Worm (Caenorhabditis elegans) whole organism, early embryonic: ENCODE measurements around the gene H03E18.2.

Experiments used
- B0310.2 ChIP-seq: sonication (generic microtip); optimal IDR thresholded peaks from 2 replicates; lab custom pipeline; 2016; ENCODE audit warnings: mild to moderate bottlenecking, missing genetic modification characterization, missing compliant biosample characterization
- F13C5.2 ChIP-seq: sonication (generic microtip); optimal IDR thresholded peaks from 2 replicates; lab custom pipeline; 2017; ENCODE audit warnings: mild to moderate bottlenecking, missing genetic modification characterization, inconsistent platforms, missing compliant biosample characterization
- aly-1 ChIP-seq: sonication (generic microtip); optimal IDR thresholded peaks from 2 replicates; lab custom pipeline; 2016; ENCODE audit warnings: missing genetic modification characterization, missing compliant biosample characterization
- ama-1 ChIP-seq: fragments of 150-350 bp; optimal IDR thresholded peaks from 2 replicates; lab custom pipeline; 2014
- ceh-13 ChIP-seq: fragments of 200-800 bp; sonication (Bioruptor generic); optimal IDR thresholded peaks from 2 replicates; lab custom pipeline; 2018; ENCODE audit warnings: mild to moderate bottlenecking, missing genetic modification characterization, missing compliant biosample characterization
- ceh-36 ChIP-seq: sonication (generic microtip); optimal IDR thresholded peaks from 2 replicates; lab custom pipeline; 2016; ENCODE audit warnings: missing genetic modification characterization, inconsistent platforms, missing compliant biosample characterization
- ets-7 ChIP-seq: sonication (generic microtip); optimal IDR thresholded peaks from 2 replicates; lab custom pipeline; 2016; ENCODE audit warnings: missing genotype, missing genetic modification characterization, missing compliant biosample characterization
- flt-1 ChIP-seq: fragments of 200-800 bp; sonication (Bioruptor generic); IDR thresholded peaks from 2 replicates; pipeline ENCODE4 v1.3.6; 2022; ENCODE audit warnings: missing genetic modification characterization, missing compliant biosample characterization
- hmbx-1 ChIP-seq: sonication (generic microtip); optimal IDR thresholded peaks from 2 replicates; lab custom pipeline; 2016; ENCODE audit warnings: mild to moderate bottlenecking, missing genetic modification characterization, missing compliant biosample characterization
- hmg-4 ChIP-seq: fragments of 200-800 bp; sonication (Bioruptor generic); optimal IDR thresholded peaks from 2 replicates; lab custom pipeline; 2018; ENCODE audit warnings: mild to moderate bottlenecking, missing genetic modification characterization, missing compliant biosample characterization
- hnd-1 ChIP-seq: sonication (generic microtip); optimal IDR thresholded peaks from 2 replicates; lab custom pipeline; 2016; ENCODE audit warnings: missing genetic modification characterization, missing compliant biosample characterization
- pes-1 ChIP-seq: fragments of 200-800 bp; sonication (Bioruptor generic); IDR thresholded peaks from 2 replicates; pipeline ENCODE4 v1.3.6; 2022; ENCODE audit warnings: missing genetic modification reagents, missing genetic modification characterization, missing compliant biosample characterization
- scrt-1 ChIP-seq: fragments of 200-800 bp; sonication (Bioruptor generic); IDR thresholded peaks from 2 replicates; pipeline ENCODE4 v1.3.6; 2022; ENCODE audit warnings: missing genetic modification characterization, missing compliant biosample characterization
- sea-1 ChIP-seq: fragments of 200-800 bp; sonication (Bioruptor generic); conservative IDR thresholded peaks from 2 replicates; pipeline ENCODE4 v1.3.6; 2022; ENCODE audit warnings: missing genetic modification characterization, missing compliant biosample characterization
- tbx-11 ChIP-seq: fragments of 200-800 bp; sonication (Bioruptor generic); IDR thresholded peaks from 2 replicates; pipeline ENCODE4 v1.3.6; 2022; ENCODE audit warnings: missing genetic modification characterization, missing compliant biosample characterization
- tbx-37 ChIP-seq: fragments of 200-800 bp; sonication (Bioruptor generic); conservative IDR thresholded peaks from 2 replicates; pipeline ENCODE4 v1.3.6; 2022; ENCODE audit warnings: missing genetic modification reagents, missing genetic modification characterization, missing compliant biosample characterization
- tra-4 ChIP-seq: sonication (generic microtip); optimal IDR thresholded peaks from 2 replicates; lab custom pipeline; 2017; ENCODE audit warnings: missing genetic modification characterization, missing compliant biosample characterization

The H03E18.2 gene

ce11 chrX:8563663-8564450, 43.6 kb upstream of the H03E18.2 start:
- TF ChIP-seq hmg-4, result no peak
- no peak for TF ChIP-seq scrt-1 (GFP tag; lab: Robert Waterston, UW)
- no peak for TF ChIP-seq ceh-36 (tag; lab: Kevin White, UChicago)
- no peak for TF ChIP-seq pes-1
- no peak for TF ChIP-seq flt-1 (GFP tag; lab: Robert Waterston, UW)

ce11 chrX:8562586-8562985, 42.3 kb upstream of the H03E18.2 start:
- no peak for TF ChIP-seq aly-1 (tag; lab: Kevin White, UChicago)
- TF ChIP-seq pes-1, result no peak
- TF ChIP-seq hnd-1, result no peak
- TF ChIP-seq tbx-37 (GFP tag; lab: Robert Waterston, UW), result no peak
- no peak for TF ChIP-seq tbx-11 (GFP tag; lab: Robert Waterston, UW)
- no peak for TF ChIP-seq B0310.2 (tag; lab: Kevin White, UChicago)
- no peak for TF ChIP-seq hmbx-1 (tag; lab: Kevin White, UChicago)
- TF ChIP-seq F13C5.2 (tag; lab: Kevin White, UChicago), result no peak
- TF ChIP-seq hmg-4, result no peak
- TF ChIP-seq flt-1 (GFP tag; lab: Robert Waterston, UW), result no peak
- TF ChIP-seq sea-1 (GFP tag; lab: Robert Waterston, UW), result no peak
- TF ChIP-seq tra-4 (tag; lab: Kevin White, UChicago), result no peak
- TF ChIP-seq ets-7 (tag; lab: Kevin White, UChicago), result no peak

- TF ChIP-seq pes-1, result no peak
- no peak for TF ChIP-seq tbx-37 (GFP tag; lab: Robert Waterston, UW)
- no peak for TF ChIP-seq hnd-1
- no peak for TF ChIP-seq ceh-36 (tag; lab: Kevin White, UChicago)
- no peak for TF ChIP-seq flt-1 (GFP tag; lab: Robert Waterston, UW)
- peak; percentile 43 for TF ChIP-seq hmg-4
- TF ChIP-seq ceh-13, result no peak
- TF ChIP-seq ama-1 (lab: Kevin White, UChicago), result no peak
- no peak for TF ChIP-seq sea-1 (GFP tag; lab: Robert Waterston, UW)
- no peak for TF ChIP-seq hmbx-1 (tag; lab: Kevin White, UChicago)
- no peak for TF ChIP-seq tbx-11 (GFP tag; lab: Robert Waterston, UW)
- peak; percentile 45 for TF ChIP-seq F13C5.2 (tag; lab: Kevin White, UChicago)
- TF ChIP-seq scrt-1 (GFP tag; lab: Robert Waterston, UW), result no peak
- peak; percentile 43 for TF ChIP-seq aly-1 (tag; lab: Kevin White, UChicago)
- TF ChIP-seq tra-4 (tag; lab: Kevin White, UChicago), result no peak
- no peak for TF ChIP-seq B0310.2 (tag; lab: Kevin White, UChicago)
- no peak for TF ChIP-seq ets-7 (tag; lab: Kevin White, UChicago)
These were observed 36.4 kb upstream of the H03E18.2 start, which contains the start of gene utx-1 for ce11 chrX:8556614-8557196. Gene utx-1, plus strand, starts transcription at chrX:8557146.

DNA sequence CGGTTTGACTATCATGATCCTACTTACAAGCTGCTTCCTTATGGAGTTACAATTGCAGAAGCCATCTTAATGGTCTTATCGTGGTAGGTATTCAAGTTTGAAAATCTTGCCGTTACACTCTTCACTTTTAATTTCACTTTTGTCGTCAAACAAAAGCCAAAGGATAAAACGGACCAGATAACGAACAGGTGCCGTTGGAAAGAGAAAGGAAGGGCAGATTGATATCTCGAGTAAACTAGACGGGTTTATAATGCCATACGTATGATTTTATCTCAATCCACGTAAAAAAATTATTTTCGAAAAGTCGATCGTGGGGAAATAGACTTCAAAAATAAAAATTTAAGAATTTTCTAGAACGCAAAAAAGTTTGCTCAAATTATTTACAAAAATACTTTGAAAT, 33.7 kb upstream of the H03E18.2 start:
- TF ChIP-seq hmbx-1 (tag; lab: Kevin White, UChicago) (no peak), tbx-37 (GFP tag; lab: Robert Waterston, UW) (no peak), flt-1 (GFP tag; lab: Robert Waterston, UW) (no peak), B0310.2 (tag; lab: Kevin White, UChicago) (no peak), hmg-4 (no peak), ama-1 (lab: Kevin White, UChicago) (no peak), hnd-1 (no peak), aly-1 (tag; lab: Kevin White, UChicago) (no peak), pes-1 (no peak), sea-1 (GFP tag; lab: Robert Waterston, UW) (no peak), tra-4 (tag; lab: Kevin White, UChicago) (no peak), ceh-13 (no peak), ceh-36 (tag; lab: Kevin White, UChicago) (no peak), scrt-1 (GFP tag; lab: Robert Waterston, UW) (no peak), F13C5.2 (tag; lab: Kevin White, UChicago) (no peak), tbx-11 (GFP tag; lab: Robert Waterston, UW) (no peak)

- peak; percentile 31 for TF ChIP-seq F13C5.2 (tag; lab: Kevin White, UChicago)
- TF ChIP-seq aly-1 (tag; lab: Kevin White, UChicago), result no peak
- TF ChIP-seq hmg-4, result peak; percentile 53
- 0 out of 2 replicates have a peak, but pooled peaks have one; percentile 18 for TF ChIP-seq tbx-11 (GFP tag; lab: Robert Waterston, UW)
- TF ChIP-seq hnd-1, result no peak
These were observed 31.5 kb upstream of the H03E18.2 start, which contains the start of gene dhhc-14 for ce11 chrX:8551687-8552327. Gene dhhc-14, plus strand, starts transcription at chrX:8552277.

ce11 chrX:8550099-8550498, 29.8 kb upstream of the H03E18.2 start:
- TF ChIP-seq B0310.2 (tag; lab: Kevin White, UChicago) (no peak), ceh-13 (no peak), hnd-1 (no peak), hmg-4 (no peak), ceh-36 (tag; lab: Kevin White, UChicago) (no peak), tbx-37 (GFP tag; lab: Robert Waterston, UW) (no peak), hmbx-1 (tag; lab: Kevin White, UChicago) (no peak), sea-1 (GFP tag; lab: Robert Waterston, UW) (no peak), flt-1 (GFP tag; lab: Robert Waterston, UW) (no peak), tra-4 (tag; lab: Kevin White, UChicago) (no peak)

ce11 chrX:8549026-8549425, 28.7 kb upstream of the H03E18.2 start, which contains the start of gene D2021.4:
Gene D2021.4, minus strand, starts transcription at chrX:8549073.
- no peak for TF ChIP-seq flt-1 (GFP tag; lab: Robert Waterston, UW)
- no peak for TF ChIP-seq ceh-36 (tag; lab: Kevin White, UChicago)
- TF ChIP-seq F13C5.2 (tag; lab: Kevin White, UChicago), result no peak
- TF ChIP-seq scrt-1 (GFP tag; lab: Robert Waterston, UW), result no peak
- TF ChIP-seq ama-1 (lab: Kevin White, UChicago), result no peak
- TF ChIP-seq ceh-13, result no peak
- TF ChIP-seq tbx-11 (GFP tag; lab: Robert Waterston, UW), result no peak
- TF ChIP-seq ets-7 (tag; lab: Kevin White, UChicago), result no peak
- TF ChIP-seq B0310.2 (tag; lab: Kevin White, UChicago), result no peak
- TF ChIP-seq hnd-1, result no peak
- TF ChIP-seq aly-1 (tag; lab: Kevin White, UChicago), result no peak
- no peak for TF ChIP-seq tra-4 (tag; lab: Kevin White, UChicago)
- no peak for TF ChIP-seq hmbx-1 (tag; lab: Kevin White, UChicago)
- TF ChIP-seq sea-1 (GFP tag; lab: Robert Waterston, UW), result no peak
- no peak for TF ChIP-seq hmg-4
- TF ChIP-seq tbx-37 (GFP tag; lab: Robert Waterston, UW), result no peak
- TF ChIP-seq pes-1, result no peak
